Worm (Caenorhabditis elegans) whole organism, midembryonic: ENCODE results near the gene scl-24.

Experiments used
- T22C8.4 ChIP-seq: fragments of 200-800 bp; sonication (Bioruptor generic); IDR thresholded peaks from 2 replicates; pipeline ENCODE4 v1.3.6; 2022; ENCODE audit warnings: missing genetic modification characterization, missing compliant biosample characterization
- cog-1 ChIP-seq: sonication (generic microtip); optimal IDR thresholded peaks from 2 replicates; lab custom pipeline; 2016; ENCODE audit warnings: missing genetic modification characterization, missing compliant biosample characterization
- flt-1 ChIP-seq: fragments of 200-800 bp; sonication (Bioruptor generic); IDR thresholded peaks from 2 replicates; pipeline ENCODE4 v1.3.6; 2022; ENCODE audit warnings: missing genetic modification characterization, missing compliant biosample characterization
- klf-2 ChIP-seq: fragments of 200-800 bp; sonication (Bioruptor generic); conservative IDR thresholded peaks from 2 replicates; pipeline ENCODE4 v1.3.6; 2022; ENCODE audit warnings: missing genetic modification reagents, missing genetic modification characterization, missing compliant biosample characterization
- med-1 ChIP-seq: sonication (generic microtip); optimal IDR thresholded peaks from 2 replicates; lab custom pipeline; 2017; ENCODE audit warnings: missing genetic modification characterization, mild to moderate bottlenecking, missing compliant biosample characterization, antibody characterized with exemption, missing genetic modification reagents; ENCODE audit not compliant: insufficient read depth
- ref-1 ChIP-seq: fragments of 200-800 bp; sonication (Bioruptor generic); conservative IDR thresholded peaks from 2 replicates; pipeline ENCODE4 v1.3.6; 2022; ENCODE audit warnings: missing genetic modification reagents, missing genetic modification characterization, missing compliant biosample characterization
- tab-1 ChIP-seq: fragments of 200-800 bp; sonication (Bioruptor generic); IDR thresholded peaks from 2 replicates; pipeline ENCODE4 v1.3.6; 2022; ENCODE audit warnings: missing genetic modification characterization, missing compliant biosample characterization
- ztf-23 ChIP-seq: fragments of 200-800 bp; sonication (Bioruptor generic); IDR thresholded peaks from 2 replicates; pipeline ENCODE4 v1.3.6; 2022; ENCODE audit warnings: missing genetic modification reagents, missing genetic modification characterization, missing compliant biosample characterization
- ztf-29 ChIP-seq: fragments of 200-800 bp; sonication (Bioruptor generic); IDR thresholded peaks from 2 replicates; pipeline ENCODE4 v1.3.6; 2022; ENCODE audit warnings: missing genetic modification reagents, missing genetic modification characterization, missing compliant biosample characterization

The scl-24 gene

ce11 chrV:17467881-17468280 lies 18.3 kb upstream of the scl-24 start:
- no peak for TF ChIP-seq ref-1 (GFP tag; lab: Robert Waterston, UW)

DNA sequence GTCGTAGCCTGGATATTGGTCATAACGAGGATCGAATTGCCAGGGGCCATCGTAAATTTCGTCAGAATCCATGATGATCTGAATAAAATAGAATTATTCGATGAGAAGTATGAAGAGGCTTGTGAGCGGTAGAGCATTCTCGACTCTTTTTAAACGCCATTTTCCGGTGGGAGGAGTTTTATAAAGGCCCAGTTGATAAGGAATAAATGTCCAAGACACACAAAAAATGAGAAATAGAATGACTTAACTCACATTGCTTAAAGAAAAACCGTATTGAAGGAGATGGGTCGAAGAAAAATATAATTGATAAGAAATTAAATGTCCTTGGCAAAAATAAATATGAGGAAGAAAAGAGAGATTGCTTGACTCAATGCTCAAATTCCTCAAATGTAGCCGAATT lies 17.0 kb upstream of the scl-24 start, which contains the start of gene F20E11.17:
Gene F20E11.17, minus strand, starts transcription at position 101 of the 400 bp plus-strand sequence.
- no peak for TF ChIP-seq ztf-23 (GFP tag; lab: Robert Waterston, UW)
- no peak for TF ChIP-seq tab-1 (GFP tag; lab: Robert Waterston, UW)
- TF ChIP-seq klf-2 (GFP tag; lab: Robert Waterston, UW): no peak
- no peak for TF ChIP-seq ztf-29
- TF ChIP-seq ref-1 (GFP tag; lab: Robert Waterston, UW): no peak
- TF ChIP-seq med-1 (GFP tag; lab: Kevin White, UChicago): no peak
- TF ChIP-seq cog-1 (tag; lab: Kevin White, UChicago): no peak
- no peak for TF ChIP-seq T22C8.4
- TF ChIP-seq flt-1 (GFP tag; lab: Robert Waterston, UW): no peak

DNA sequence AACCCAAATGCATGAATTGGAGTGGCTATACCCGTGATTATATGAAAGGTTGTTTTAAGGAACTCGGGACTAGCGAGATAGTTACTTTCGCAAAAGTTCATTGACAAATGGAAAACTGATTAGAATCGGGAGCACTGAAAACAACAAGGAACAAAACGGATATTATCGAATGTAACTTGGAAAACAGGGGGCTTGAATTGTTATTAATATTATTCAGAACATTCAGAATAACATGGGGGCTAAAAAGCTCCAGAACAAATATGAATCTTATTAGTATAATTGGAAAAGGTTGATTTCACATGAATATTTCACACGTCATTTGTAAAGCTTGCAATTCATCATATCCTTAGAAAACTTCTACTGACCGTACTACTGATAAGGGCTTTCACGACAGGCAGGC lies 14.6 kb upstream of the scl-24 start, which contains the start of gene srh-235:
Gene srh-235, minus strand, starts transcription at position 101 of the 400 bp plus-strand sequence.
- TF ChIP-seq T22C8.4: no peak
- no peak for TF ChIP-seq flt-1 (GFP tag; lab: Robert Waterston, UW)
- TF ChIP-seq tab-1 (GFP tag; lab: Robert Waterston, UW): no peak
- TF ChIP-seq ztf-29: no peak
- no peak for TF ChIP-seq ztf-23 (GFP tag; lab: Robert Waterston, UW)
- no peak for TF ChIP-seq ref-1 (GFP tag; lab: Robert Waterston, UW)

ce11 chrV:17473699-17474098 lies 12.4 kb upstream of the scl-24 start, which contains the start of gene srh-123:
Gene srh-123 (plus strand): TSS chrV:17473999.
- no peak for TF ChIP-seq klf-2 (GFP tag; lab: Robert Waterston, UW)
- no peak for TF ChIP-seq med-1 (GFP tag; lab: Kevin White, UChicago)
- no peak for TF ChIP-seq T22C8.4

ce11 chrV:17476490-17476889 lies 9.6 kb upstream of the scl-24 start, which contains the start of gene srbc-61:
Gene srbc-61 (plus strand): TSS chrV:17476790.
- TF ChIP-seq T22C8.4 (no peak), flt-1 (GFP tag; lab: Robert Waterston, UW) (no peak), med-1 (GFP tag; lab: Kevin White, UChicago) (no peak), ztf-23 (GFP tag; lab: Robert Waterston, UW) (no peak), ztf-29 (no peak), tab-1 (GFP tag; lab: Robert Waterston, UW) (no peak), cog-1 (tag; lab: Kevin White, UChicago) (no peak), klf-2 (GFP tag; lab: Robert Waterston, UW) (no peak), ref-1 (GFP tag; lab: Robert Waterston, UW) (no peak)

DNA sequence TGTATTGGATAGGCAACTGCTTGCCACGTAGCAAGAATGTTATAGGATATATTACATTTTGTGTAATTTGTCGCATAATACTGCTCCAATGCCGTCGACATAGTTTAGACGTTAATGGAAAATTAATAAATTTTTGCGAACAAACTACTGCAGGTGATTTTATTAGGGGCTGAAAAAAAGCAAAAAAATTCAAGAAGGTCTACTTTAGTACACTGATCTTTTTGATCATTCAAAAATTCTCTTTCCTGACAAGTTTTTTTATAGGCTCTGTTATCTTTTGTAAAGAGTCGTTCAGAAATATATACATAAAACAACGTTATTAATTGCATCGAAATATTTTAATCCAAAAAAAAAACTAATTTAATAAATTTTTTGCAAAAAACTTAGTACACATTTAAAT lies 1.1 kb upstream of the scl-24 start, which contains the start of gene srh-111:
Gene srh-111, minus strand, starts transcription at position 101 of the 400 bp plus-strand sequence.
- TF ChIP-seq ztf-29: no peak
- TF ChIP-seq ref-1 (GFP tag; lab: Robert Waterston, UW): no peak
- no peak for TF ChIP-seq T22C8.4
- no peak for TF ChIP-seq ztf-23 (GFP tag; lab: Robert Waterston, UW)
- TF ChIP-seq cog-1 (tag; lab: Kevin White, UChicago): no peak
- TF ChIP-seq klf-2 (GFP tag; lab: Robert Waterston, UW): no peak
- TF ChIP-seq med-1 (GFP tag; lab: Kevin White, UChicago): no peak

DNA sequence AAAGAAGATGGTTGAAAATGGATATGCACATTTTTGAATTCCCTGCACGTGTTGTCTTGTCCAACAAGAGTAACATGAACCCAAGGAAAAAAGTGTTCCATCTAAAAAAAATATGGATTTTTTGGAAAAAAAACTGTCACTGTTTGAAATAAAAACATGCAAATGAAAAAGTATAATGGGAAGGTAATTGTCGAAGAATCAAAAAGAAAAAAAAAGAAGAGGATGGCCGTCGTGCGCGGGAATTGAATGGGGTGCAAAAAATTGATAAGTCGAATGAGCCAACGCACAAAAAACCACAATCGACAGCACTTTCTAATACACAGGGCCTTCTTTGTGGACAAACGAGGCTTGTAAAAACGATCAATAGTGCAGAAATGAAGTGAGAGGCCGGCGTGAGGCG lies 7.6 kb downstream of the scl-24 start, which contains the start of gene fbxa-102:
Gene fbxa-102, minus strand, starts transcription at position 101 of the 400 bp plus-strand sequence.
- TF ChIP-seq klf-2 (GFP tag; lab: Robert Waterston, UW) (no peak), cog-1 (tag; lab: Kevin White, UChicago) (no peak), ztf-23 (GFP tag; lab: Robert Waterston, UW) (no peak), tab-1 (GFP tag; lab: Robert Waterston, UW) (no peak), ref-1 (GFP tag; lab: Robert Waterston, UW) (no peak), med-1 (GFP tag; lab: Kevin White, UChicago) (no peak), ztf-29 (no peak), T22C8.4 (no peak), flt-1 (GFP tag; lab: Robert Waterston, UW) (no peak)

DNA sequence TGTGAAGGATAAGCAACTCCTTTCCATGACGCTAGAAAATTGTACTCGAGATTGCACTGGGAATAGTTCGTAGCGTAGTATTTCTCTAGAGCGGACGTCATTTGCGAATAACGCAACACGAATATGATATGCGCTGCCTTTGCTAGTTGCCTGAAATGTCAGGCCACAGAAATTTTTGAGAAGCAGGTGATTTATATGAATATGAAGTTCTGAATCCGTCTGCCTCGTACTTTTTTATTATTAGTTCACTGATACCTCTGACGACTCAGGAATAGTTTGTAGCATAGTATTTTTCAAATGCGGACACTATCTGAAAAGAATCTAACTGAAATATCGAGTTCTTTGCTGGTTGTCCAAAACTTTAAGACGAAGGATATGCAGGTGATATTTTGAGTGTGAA lies 9.9 kb downstream of the scl-24 start, which contains the start of gene srh-118:
Gene srh-118, minus strand, starts transcription at position 101 of the 400 bp plus-strand sequence.
- TF ChIP-seq tab-1 (GFP tag; lab: Robert Waterston, UW) (no peak), flt-1 (GFP tag; lab: Robert Waterston, UW) (no peak)

ce11 chrV:17500055-17500454 lies 13.9 kb downstream of the scl-24 start:
- TF ChIP-seq flt-1 (GFP tag; lab: Robert Waterston, UW): no peak
- TF ChIP-seq tab-1 (GFP tag; lab: Robert Waterston, UW): no peak
- no peak for TF ChIP-seq ref-1 (GFP tag; lab: Robert Waterston, UW)
- TF ChIP-seq ztf-23 (GFP tag; lab: Robert Waterston, UW): no peak
- TF ChIP-seq T22C8.4: no peak
- TF ChIP-seq ztf-29: no peak
- no peak for TF ChIP-seq klf-2 (GFP tag; lab: Robert Waterston, UW)
- no peak for TF ChIP-seq cog-1 (tag; lab: Kevin White, UChicago)

ce11 chrV:17506289-17506688 lies 20.2 kb downstream of the scl-24 start, which contains the start of gene srw-31:
Gene srw-31 (plus strand): TSS chrV:17506589.
- no peak for TF ChIP-seq cog-1 (tag; lab: Kevin White, UChicago)
- no peak for TF ChIP-seq klf-2 (GFP tag; lab: Robert Waterston, UW)
- no peak for TF ChIP-seq ztf-23 (GFP tag; lab: Robert Waterston, UW)
- TF ChIP-seq ref-1 (GFP tag; lab: Robert Waterston, UW): no peak
- TF ChIP-seq T22C8.4: no peak
- no peak for TF ChIP-seq med-1 (GFP tag; lab: Kevin White, UChicago)
- TF ChIP-seq tab-1 (GFP tag; lab: Robert Waterston, UW): no peak
